Worm (Caenorhabditis elegans): Measurements from ENCODE around the gene ekl-5.

- TF ChIP-seq him-1 (tag; optimal IDR thresholded peaks at IDR 0.05) (no peak), dao-5 (tag; optimal IDR thresholded peaks at IDR 0.05) (no peak)
These were observed 41.1 kb downstream of the ekl-5 start for ce11 chrX:13875913-13876312.
